Fruit fly (Drosophila melanogaster): ENCODE measurements around the gene CG12237.

The CG12237 gene

DNA sequence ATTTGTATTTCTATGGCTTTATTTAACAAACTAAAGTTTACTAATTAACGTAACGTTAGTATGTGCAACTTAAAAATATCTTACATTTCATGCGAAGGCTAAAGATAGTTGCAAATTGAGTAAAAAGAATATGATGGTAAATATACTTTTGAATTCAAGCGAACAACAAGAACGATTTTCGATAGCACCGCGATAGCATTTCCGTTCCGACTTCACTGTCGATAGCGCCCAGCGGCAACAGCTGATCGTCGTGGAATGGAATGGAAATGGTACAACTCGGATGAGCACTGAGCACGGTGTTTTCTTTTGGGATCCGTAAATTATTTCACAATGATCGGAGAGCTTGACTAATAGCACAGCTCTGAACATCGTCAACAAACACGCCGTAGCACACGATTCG lies 29.2 kb downstream of the CG12237 start:
- no peak for TF ChIP-seq CG17806 (tag; optimal IDR thresholded peaks at IDR 0.05)
- TF ChIP-seq CG8301 (tag; optimal IDR thresholded peaks at IDR 0.05): no peak
- peak; percentile 60 for TF ChIP-seq Snoo (tag; optimal IDR thresholded peaks at IDR 0.05)
- TF ChIP-seq CG34367 (tag; optimal IDR thresholded peaks at IDR 0.05): peak; percentile 45
- no peak for TF ChIP-seq CG8159 (tag; optimal IDR thresholded peaks at IDR 0.05)
- peak; percentile 10; the same call in 1 of the 2 replicates for TF ChIP-seq Ets98B (GFP tag; IDR thresholded peaks at IDR 0.05)
- no peak for TF ChIP-seq CG14655 (GFP tag; optimal IDR thresholded peaks at IDR 0.05)
- no peak for TF ChIP-seq EcR (GFP tag; optimal IDR thresholded peaks at IDR 0.05)
- peak; percentile 34 for TF ChIP-seq gl (tag; optimal IDR thresholded peaks at IDR 0.05)
- TF ChIP-seq CG15710 (tag; optimal IDR thresholded peaks at IDR 0.05): no peak
- no peak for TF ChIP-seq CG9948 (tag; optimal IDR thresholded peaks at IDR 0.05)
- peak; percentile 83 for TF ChIP-seq CG4496 (GFP tag; IDR thresholded peaks at IDR 0.05)
- TF ChIP-seq fd96Ca (GFP tag; IDR thresholded peaks at IDR 0.05): no peak
- TF ChIP-seq Pif1A (GFP tag; optimal IDR thresholded peaks at IDR 0.05): no peak
- no peak for TF ChIP-seq D1 (tag; optimal IDR thresholded peaks at IDR 0.05)
- TF ChIP-seq CG12605 (GFP tag; IDR thresholded peaks at IDR 0.05): peak; percentile 57
- no peak for TF ChIP-seq CG32121 (GFP tag; IDR thresholded peaks at IDR 0.05)
- no peak for TF ChIP-seq CG13204 (GFP tag; optimal IDR thresholded peaks at IDR 0.05)
- TF ChIP-seq CG10348 (GFP tag; IDR thresholded peaks at IDR 0.05): no peak
- TF ChIP-seq rn (GFP tag; IDR thresholded peaks at IDR 0.05): no peak
- TF ChIP-seq Pif1B (GFP tag; optimal IDR thresholded peaks at IDR 0.05): no peak

DNA sequence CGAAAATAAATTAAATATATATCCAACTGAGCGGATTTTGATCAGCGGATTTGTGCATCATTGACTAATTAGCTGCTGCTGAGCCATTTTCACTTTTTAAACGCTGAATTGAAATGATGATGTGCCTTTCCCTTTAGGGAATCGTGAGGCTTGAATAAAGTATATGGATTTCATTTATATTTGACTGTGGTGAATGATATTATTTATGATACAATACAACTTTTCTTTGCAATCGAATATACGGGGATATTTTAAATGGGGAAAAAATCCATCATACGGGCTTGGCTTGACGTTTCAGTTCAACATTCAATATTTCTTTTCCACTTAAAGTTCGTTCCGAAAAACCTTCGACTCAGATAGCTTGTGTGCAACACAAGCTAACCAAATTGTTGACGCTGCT lies 31.4 kb downstream of the CG12237 start, which contains the start of the genes Shawn and Tyler:
Shawn (plus strand) TSS at position 301 of the 400 bp plus-strand sequence.
Tyler (plus strand) TSS at position 301 of the 400 bp plus-strand sequence.
- TF ChIP-seq rn (GFP tag; IDR thresholded peaks at IDR 0.05) (no peak), CG10348 (GFP tag; IDR thresholded peaks at IDR 0.05) (no peak), CG9948 (tag; optimal IDR thresholded peaks at IDR 0.05) (no peak)

DNA sequence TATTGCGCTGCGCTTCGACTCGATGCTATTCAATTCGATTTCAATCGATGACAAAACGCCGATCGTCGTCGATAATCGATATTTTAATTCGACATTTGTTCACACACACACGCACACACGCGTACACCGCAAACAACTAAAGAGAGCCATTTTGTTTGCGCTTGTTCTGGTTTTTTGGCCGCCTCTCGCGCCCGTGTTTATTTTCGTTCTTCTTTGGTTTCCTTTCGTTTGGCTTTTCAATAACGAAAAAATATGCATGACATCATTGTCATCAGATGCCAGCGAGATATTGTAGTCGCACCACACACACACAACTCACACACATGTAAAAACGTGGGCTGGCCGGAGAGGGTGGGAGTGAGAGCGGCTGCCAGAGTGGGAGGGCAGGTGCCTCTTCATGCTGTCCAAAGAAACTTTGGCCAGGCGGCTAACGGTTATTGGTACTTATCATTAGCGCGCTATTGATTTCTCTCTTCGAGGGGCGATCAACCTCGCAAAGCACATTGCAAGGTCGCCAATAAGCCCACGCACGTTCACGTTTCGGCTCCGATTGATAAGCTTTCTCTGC lies 34.5 kb downstream of the CG12237 start:
- TF ChIP-seq rn (GFP tag; IDR thresholded peaks at IDR 0.05) (no peak), CG17806 (tag; optimal IDR thresholded peaks at IDR 0.05) (no peak), CG15710 (tag; optimal IDR thresholded peaks at IDR 0.05) (no peak), EcR (GFP tag; optimal IDR thresholded peaks at IDR 0.05) (peak; percentile 51), Ets98B (GFP tag; IDR thresholded peaks at IDR 0.05) (no peak), CG14655 (GFP tag; optimal IDR thresholded peaks at IDR 0.05) (no peak)

DNA sequence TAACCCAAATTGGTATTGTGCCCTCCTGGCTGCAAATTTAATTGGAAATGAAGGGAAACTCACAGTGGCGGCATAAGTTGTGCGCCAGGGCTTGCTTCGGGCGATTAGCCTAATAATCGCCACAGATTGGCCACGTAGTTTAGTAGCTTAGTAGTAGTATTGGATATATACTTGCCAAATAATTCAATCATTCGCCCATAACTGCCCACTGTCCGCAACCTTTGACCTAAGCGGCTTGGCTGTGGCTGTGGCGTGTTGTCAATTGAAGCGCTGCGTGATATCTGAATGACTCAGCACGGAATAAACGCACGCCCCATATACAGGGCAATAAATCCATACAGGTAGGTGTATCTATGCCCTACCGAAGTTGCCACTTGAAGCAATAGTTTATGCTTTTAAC lies 35.7 kb downstream of the CG12237 start:
- TF ChIP-seq fd96Ca (GFP tag; IDR thresholded peaks at IDR 0.05) (no peak), CG8159 (tag; optimal IDR thresholded peaks at IDR 0.05) (no peak), Pif1B (GFP tag; optimal IDR thresholded peaks at IDR 0.05) (no peak), CG9948 (tag; optimal IDR thresholded peaks at IDR 0.05) (no peak), CG15710 (tag; optimal IDR thresholded peaks at IDR 0.05) (no peak), EcR (GFP tag; optimal IDR thresholded peaks at IDR 0.05) (no peak), rn (GFP tag; IDR thresholded peaks at IDR 0.05) (no peak)

DNA sequence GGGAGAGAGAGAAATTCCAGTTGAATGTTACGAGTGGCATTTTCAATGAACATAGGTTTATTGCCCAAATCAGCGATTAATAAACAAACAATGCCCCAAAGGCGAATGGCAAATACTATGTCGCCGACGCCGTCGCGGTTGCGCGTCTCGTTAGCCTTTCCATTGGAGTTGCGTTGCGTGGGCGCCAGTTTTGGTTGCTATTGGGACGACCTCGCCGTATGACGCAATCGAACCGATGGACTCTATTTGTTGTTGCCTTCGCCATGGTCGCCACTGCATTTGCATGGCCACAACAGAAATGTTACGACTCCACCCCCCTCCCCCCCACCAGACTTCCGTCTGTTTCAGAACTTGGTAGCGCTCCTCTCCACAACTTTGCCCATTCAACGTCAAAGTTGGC lies 36.1 kb downstream of the CG12237 start:
- no peak for TF ChIP-seq EcR (GFP tag; optimal IDR thresholded peaks at IDR 0.05)
- no peak for TF ChIP-seq CG9948 (tag; optimal IDR thresholded peaks at IDR 0.05)
- no peak for TF ChIP-seq Pif1B (GFP tag; optimal IDR thresholded peaks at IDR 0.05)
- no peak for TF ChIP-seq D1 (tag; optimal IDR thresholded peaks at IDR 0.05)

DNA sequence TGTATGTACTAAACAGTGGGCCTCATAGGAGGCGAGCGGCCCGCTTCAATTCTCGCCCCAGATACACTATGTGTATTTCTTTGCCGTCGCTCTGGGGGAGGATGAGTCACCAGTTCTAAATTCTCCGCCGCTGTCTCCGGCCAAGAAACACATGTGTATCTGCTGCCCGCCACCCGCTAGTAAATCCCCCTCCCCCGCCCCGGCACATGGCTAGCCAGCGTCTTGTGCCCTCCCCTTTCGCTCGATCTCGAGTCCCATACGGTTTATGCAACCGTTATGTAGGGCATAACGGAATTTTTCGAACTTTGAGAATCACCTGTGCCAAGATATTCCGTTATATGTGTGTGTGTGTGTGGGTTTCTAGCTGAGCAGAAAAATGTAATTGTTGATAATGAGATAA lies 36.8 kb downstream of the CG12237 start:
- TF ChIP-seq fd96Ca (GFP tag; IDR thresholded peaks at IDR 0.05) (no peak), CG13204 (GFP tag; optimal IDR thresholded peaks at IDR 0.05) (peak; percentile 29), CG10348 (GFP tag; IDR thresholded peaks at IDR 0.05) (no peak), CG17806 (tag; optimal IDR thresholded peaks at IDR 0.05) (no peak)

DNA sequence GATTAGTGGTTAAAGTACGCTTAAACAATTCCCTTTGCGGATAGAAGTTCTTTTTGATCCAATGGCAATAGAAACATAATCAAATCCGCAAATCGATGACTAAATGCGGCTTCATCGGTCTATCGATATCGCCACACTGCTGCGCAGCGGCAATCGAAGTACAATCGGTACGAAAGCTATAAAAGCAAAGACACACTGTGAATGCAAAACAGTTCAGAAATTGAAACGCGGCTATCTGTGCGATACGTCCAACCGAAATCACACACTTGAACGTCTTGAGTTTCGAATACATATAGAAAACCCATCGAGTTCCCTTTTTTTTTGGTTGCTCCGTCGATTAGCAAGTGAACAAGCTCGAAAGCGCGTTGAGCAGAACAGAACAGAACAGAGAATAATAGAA lies 37.7 kb downstream of the CG12237 start, which contains the start of gene CG14207:
CG14207 (plus strand) TSS at position 203 of the 400 bp plus-strand sequence.
- TF ChIP-seq CG4496 (GFP tag; IDR thresholded peaks at IDR 0.05) (peak; percentile 45; the same call in 1 of the 3 replicates), CG9948 (tag; optimal IDR thresholded peaks at IDR 0.05) (no peak), CG8159 (tag; optimal IDR thresholded peaks at IDR 0.05) (no peak), CG34367 (tag; optimal IDR thresholded peaks at IDR 0.05) (no peak), CG10348 (GFP tag; IDR thresholded peaks at IDR 0.05) (no peak), D1 (tag; optimal IDR thresholded peaks at IDR 0.05) (no peak), CG32121 (GFP tag; IDR thresholded peaks at IDR 0.05) (peak; percentile 39; the same call in 1 of the 2 replicates), rn (GFP tag; IDR thresholded peaks at IDR 0.05) (no peak), CG8301 (tag; optimal IDR thresholded peaks at IDR 0.05) (no peak), Snoo (tag; optimal IDR thresholded peaks at IDR 0.05) (no peak), Pif1B (GFP tag; optimal IDR thresholded peaks at IDR 0.05) (no peak), Ets98B (GFP tag; IDR thresholded peaks at IDR 0.05) (peak; percentile 30; the same call in 1 of the 2 replicates), CG14655 (GFP tag; optimal IDR thresholded peaks at IDR 0.05) (no peak), CG13204 (GFP tag; optimal IDR thresholded peaks at IDR 0.05) (no peak), CG12605 (GFP tag; IDR thresholded peaks at IDR 0.05) (no peak), fd96Ca (GFP tag; IDR thresholded peaks at IDR 0.05) (no peak), CG15710 (tag; optimal IDR thresholded peaks at IDR 0.05) (no peak), EcR (GFP tag; optimal IDR thresholded peaks at IDR 0.05) (peak; percentile 60), CG17806 (tag; optimal IDR thresholded peaks at IDR 0.05) (no peak), gl (tag; optimal IDR thresholded peaks at IDR 0.05) (no peak), Pif1A (GFP tag; optimal IDR thresholded peaks at IDR 0.05) (no peak)
